2 fruit fly cellular contexts compared by ENCODE assay signal in the genomic region with DNA sequence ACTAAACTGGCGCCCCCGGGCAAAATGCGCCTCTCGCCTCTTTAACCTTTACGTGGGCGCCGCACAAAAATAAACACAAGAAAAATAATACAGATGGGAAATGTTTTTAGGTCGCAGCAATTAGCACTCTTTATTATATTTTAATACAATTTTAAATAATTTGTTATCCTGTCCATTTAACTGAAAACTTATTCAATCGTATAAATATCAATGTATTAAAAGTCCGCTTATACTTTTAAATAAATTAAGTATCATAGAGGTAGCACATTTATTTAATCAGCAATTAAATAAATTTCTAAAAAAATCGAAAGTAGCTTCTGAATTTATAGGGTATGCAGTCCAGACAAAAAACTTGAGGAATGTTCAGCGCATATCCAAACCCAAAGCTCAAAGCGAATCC.
TF ChIP-seq lines count a peak whose summit lies in the region.

No protein-coding gene starts in this region.

TF ChIP-seq in whole organism, prepupa, 60 proteins besides CTCF, POLR2A, EP300 and RAD21:
- TF ChIP-seq CG3032 (tag; optimal IDR thresholded peaks at IDR 0.05; lab: Kevin White, UChicago) (peak; percentile 50), Met (GFP tag; optimal IDR thresholded peaks at IDR 0.05; lab: Kevin White, UChicago) (peak; percentile 3), Smox (GFP tag; optimal IDR thresholded peaks at IDR 0.05; lab: Kevin White, UChicago) (no peak), ss (GFP tag; optimal IDR thresholded peaks at IDR 0.05; lab: Kevin White, UChicago) (peak in 1 of 2 experiments; percentile 9), eg (GFP tag; IDR thresholded peaks at IDR 0.05; lab: Robert Waterston, UW) (no peak), CG6163 (GFP tag; IDR thresholded peaks at IDR 0.05; lab: Robert Waterston, UW) (no peak), Ets96B (tag; optimal IDR thresholded peaks at IDR 0.05; lab: Kevin White, UChicago) (peak; percentile 35), svp (GFP tag; lab: Kevin White, UChicago) (peak; percentile 35), Gug (GFP tag; IDR thresholded peaks at IDR 0.05; lab: Robert Waterston, UW) (no peak), Blimp-1 (GFP tag; optimal IDR thresholded peaks at IDR 0.05; lab: Kevin White, UChicago) (no peak), Eip78C (GFP tag; lab: Kevin White, UChicago) (peak; percentile 38), dsx (GFP tag; optimal IDR thresholded peaks at IDR 0.05; lab: Kevin White, UChicago; ENCODE audit: poor library complexity, severe bottlenecking) (peak; percentile 9), spab (GFP tag; optimal IDR thresholded peaks at IDR 0.05; lab: Kevin White, UChicago) (peak; percentile 16), CG7368 (GFP tag; optimal IDR thresholded peaks at IDR 0.05; lab: Kevin White, UChicago) (no peak)

TF ChIP-seq in whole organism, pupa, 21 proteins besides CTCF, POLR2A, EP300 and RAD21:
- TF ChIP-seq CG32121 (GFP tag; IDR thresholded peaks at IDR 0.05; lab: Robert Waterston, UW) (no peak), Pif1B (GFP tag; optimal IDR thresholded peaks at IDR 0.05; lab: Kevin White, UChicago) (no peak), D1 (tag; optimal IDR thresholded peaks at IDR 0.05; lab: Kevin White, UChicago) (no peak), CG8159 (tag; optimal IDR thresholded peaks at IDR 0.05; lab: Kevin White, UChicago) (peak; percentile 56), CG10348 (GFP tag; IDR thresholded peaks at IDR 0.05; lab: Robert Waterston, UW) (no peak), CG9948 (tag; optimal IDR thresholded peaks at IDR 0.05; lab: Kevin White, UChicago) (peak; percentile 10), CG15710 (tag; optimal IDR thresholded peaks at IDR 0.05; lab: Kevin White, UChicago) (peak; percentile 27), EcR (GFP tag; optimal IDR thresholded peaks at IDR 0.05; lab: Kevin White, UChicago) (no peak), gl (tag; optimal IDR thresholded peaks at IDR 0.05; lab: Kevin White, UChicago) (no peak), CG34367 (tag; optimal IDR thresholded peaks at IDR 0.05; lab: Kevin White, UChicago) (no peak), Pif1A (GFP tag; optimal IDR thresholded peaks at IDR 0.05; lab: Kevin White, UChicago) (no peak), fd96Ca (GFP tag; IDR thresholded peaks at IDR 0.05; lab: Robert Waterston, UW) (no peak), CG13204 (GFP tag; optimal IDR thresholded peaks at IDR 0.05; lab: Kevin White, UChicago) (no peak), rn (GFP tag; IDR thresholded peaks at IDR 0.05; lab: Robert Waterston, UW) (no peak), Ets98B (GFP tag; IDR thresholded peaks at IDR 0.05; lab: Robert Waterston, UW) (no peak), CG14655 (GFP tag; optimal IDR thresholded peaks at IDR 0.05; lab: Kevin White, UChicago) (no peak), CG17806 (tag; optimal IDR thresholded peaks at IDR 0.05; lab: Kevin White, UChicago) (peak; percentile 1), Snoo (tag; optimal IDR thresholded peaks at IDR 0.05; lab: Kevin White, UChicago) (no peak)
